Fruit fly (Drosophila melanogaster) whole organism: ENCODE results near the gene CG5194.

ENCODE experiments used
- CG8478 ChIP-seq: fragments of >200 bp; optimal IDR thresholded peaks from 2 replicates; lab custom pipeline; 2018; ENCODE audit warnings: inconsistent platforms
- Dll ChIP-seq: fragments of >200 bp; optimal IDR thresholded peaks from 2 replicates; lab custom pipeline; 2017
- EcR ChIP-seq, 2 experiments: fragments of >200 bp; optimal IDR thresholded peaks; 2 replicates each; lab custom pipeline; 2017; ENCODE audit warnings: missing biosample characterization in 2 of 2, missing genetic modification characterization in 2 of 2, missing genetic modification reagents in 2 of 2
- pan ChIP-seq: fragments of >200 bp; optimal IDR thresholded peaks from 2 replicates; lab custom pipeline; 2017
- psq ChIP-seq: fragments of >200 bp; optimal IDR thresholded peaks from 2 replicates; lab custom pipeline; 2017
- usp ChIP-seq: fragments of >200 bp; optimal IDR thresholded peaks from 2 replicates; lab custom pipeline; 2017; ENCODE audit warnings: missing biosample characterization, missing genetic modification characterization, mixed read lengths

- TF ChIP-seq Dll (lab: Kevin White, UChicago) (no peak), pan (lab: Kevin White, UChicago) (no peak), psq (lab: Kevin White, UChicago) (no peak), usp (GFP tag; lab: Kevin White, UChicago) (no peak), EcR (GFP tag; optimal IDR thresholded peaks at IDR 0.05; lab: Kevin White, UChicago) (no peak), CG8478 (lab: Kevin White, UChicago) (no peak)
Measured at dm6 chr3L:8979780-8980179, 29.9 kb downstream of the CG5194 start, which contains the start of gene CG5644.
